Fruit fly (Drosophila melanogaster) whole organism, wandering third instar larva: ENCODE measurements around the gene CG18478.
"Not testable (repeated sequence)": the region's sequence is repeated elsewhere in the genome, so short reads cannot be mapped to it uniquely, and the experiment has no call there.

Source experiments
- Abd-B ChIP-seq: fragments of >200 bp; optimal IDR thresholded peaks from 2 replicates; lab custom pipeline; 2017; ENCODE audit warnings: missing biosample characterization, missing genetic modification characterization
- CG32264 ChIP-seq: fragments of 200-800 bp; sonication (Bioruptor generic); optimal IDR thresholded peaks from 2 replicates; lab custom pipeline; 2016; ENCODE audit warnings: missing biosample characterization, missing genetic modification characterization
- CG9705 ChIP-seq: fragments of 200-800 bp; sonication (Bioruptor generic); optimal IDR thresholded peaks from 2 replicates; lab custom pipeline; 2018; ENCODE audit warnings: missing biosample characterization, mild to moderate bottlenecking, missing genetic modification characterization
- CrebA ChIP-seq: fragments of 200-800 bp; sonication (Bioruptor generic); optimal IDR thresholded peaks from 2 replicates; lab custom pipeline; 2016; ENCODE audit warnings: missing biosample characterization, mild to moderate bottlenecking, missing genetic modification characterization, borderline replicate concordance
- Dfd ChIP-seq: fragments of >200 bp; optimal IDR thresholded peaks from 2 replicates; lab custom pipeline; 2017; ENCODE audit warnings: missing biosample characterization, missing genetic modification characterization
- Dif ChIP-seq: fragments of 200-275, 200-300 bp; sonication (Bioruptor generic); optimal IDR thresholded peaks from 2 replicates; lab custom pipeline; 2018; ENCODE audit warnings: missing biosample characterization, missing genetic modification characterization; ENCODE audit not compliant: partially characterized antibody
- GATAd ChIP-seq: sonication (Bioruptor generic); optimal IDR thresholded peaks from 2 replicates; lab custom pipeline; 2016; ENCODE audit warnings: missing biosample characterization, missing genetic modification characterization
- HLH106 ChIP-seq: fragments of 200-800 bp; optimal IDR thresholded peaks from 3 replicates; lab custom pipeline; 2019; ENCODE audit warnings: missing biosample characterization, mild to moderate bottlenecking, missing genetic modification characterization, moderate library complexity
- Hr78 ChIP-seq: fragments of >200 bp; optimal IDR thresholded peaks from 2 replicates; lab custom pipeline; 2017; ENCODE audit warnings: missing biosample characterization, missing genetic modification characterization
- Hr83 ChIP-seq: fragments of 200-300 bp; sonication (Bioruptor generic); optimal IDR thresholded peaks from 2 replicates; lab custom pipeline; 2016; ENCODE audit warnings: missing biosample characterization, mild to moderate bottlenecking, missing genetic modification characterization, moderate library complexity; ENCODE audit not compliant: poor library complexity, severe bottlenecking
- Jra ChIP-seq: sonication (Bioruptor generic); optimal IDR thresholded peaks from 2 replicates; lab custom pipeline; 2016; ENCODE audit warnings: missing biosample characterization, missing genetic modification characterization
- Mio ChIP-seq: sonication (Bioruptor generic); optimal IDR thresholded peaks from 2 replicates; lab custom pipeline; 2016; ENCODE audit warnings: missing biosample characterization, missing genetic modification characterization
- Myc ChIP-seq: fragments of >200 bp; optimal IDR thresholded peaks from 2 replicates; lab custom pipeline; 2017
- N ChIP-seq: fragments of >200 bp; optimal IDR thresholded peaks from 2 replicates; lab custom pipeline; 2018; ENCODE audit warnings: missing biosample characterization, missing external identifiers, missing genetic modification characterization
- OdsH ChIP-seq: fragments of 200-800 bp; sonication (Bioruptor generic); optimal IDR thresholded peaks from 2 replicates; lab custom pipeline; 2016; ENCODE audit warnings: missing biosample characterization, mild to moderate bottlenecking, missing genetic modification characterization
- Rel ChIP-seq, 2 experiments: fragments of 200-800 bp; sonication (Bioruptor generic) in 1 of 2; optimal IDR thresholded peaks; 2 replicates in 1 of 2; 3 replicates in 1 of 2; lab custom pipeline; 2016 to 2019; ENCODE audit warnings: mild to moderate bottlenecking in 2 of 2, missing biosample characterization in 2 of 2, missing genetic modification characterization in 2 of 2, moderate library complexity in 1 of 2
- Sp1 ChIP-seq: fragments of 200-800 bp; sonication (Bioruptor generic); optimal IDR thresholded peaks from 3 replicates; lab custom pipeline; 2019; ENCODE audit warnings: missing biosample characterization, mild to moderate bottlenecking, missing genetic modification characterization, moderate library complexity
- Vsx2 ChIP-seq: fragments of 200-300, 225-300 bp; sonication (Bioruptor generic); optimal IDR thresholded peaks from 2 replicates; lab custom pipeline; 2018; ENCODE audit warnings: missing biosample characterization, missing genetic modification characterization; ENCODE audit not compliant: partially characterized antibody
- br ChIP-seq: fragments of 200-800 bp; sonication (Bioruptor generic); optimal IDR thresholded peaks from 2 replicates; lab custom pipeline; 2016; ENCODE audit warnings: missing biosample characterization, missing genetic modification characterization
- brk ChIP-seq: fragments of 200-800 bp; sonication (Bioruptor generic); optimal IDR thresholded peaks from 2 replicates; lab custom pipeline; 2016; ENCODE audit warnings: missing biosample characterization, mild to moderate bottlenecking, missing genetic modification characterization
- dl ChIP-seq, 2 experiments: fragments of 175-275, 200-275 bp in 1 of 2; fragments of 200-275 bp in 1 of 2; sonication (Bioruptor generic); optimal IDR thresholded peaks; lab custom pipeline; 2018; ENCODE audit warnings: mild to moderate bottlenecking in 2 of 2, missing biosample characterization in 2 of 2, missing genetic modification characterization in 2 of 2, moderate library complexity in 2 of 2; ENCODE audit not compliant: partially characterized antibody in 2 of 2, insufficient read depth in 1 of 2
- dmrt93B ChIP-seq: fragments of 200-800 bp; sonication (Bioruptor generic); optimal IDR thresholded peaks from 2 replicates; lab custom pipeline; 2018; ENCODE audit warnings: missing biosample characterization, mild to moderate bottlenecking, missing genetic modification characterization
- dsf ChIP-seq: sonication (Bioruptor generic); optimal IDR thresholded peaks from 2 replicates; lab custom pipeline; 2016; ENCODE audit warnings: missing biosample characterization, missing genetic modification characterization, borderline replicate concordance
- ey ChIP-seq: fragments of 200-800 bp; sonication (Bioruptor generic); optimal IDR thresholded peaks from 2 replicates; lab custom pipeline; 2016; ENCODE audit warnings: missing biosample characterization, missing genetic modification characterization
- foxo ChIP-seq, 2 experiments: fragments of 200-800 bp; sonication (Bioruptor generic); optimal IDR thresholded peaks; 2 replicates in 1 of 2; 3 replicates in 1 of 2; lab custom pipeline; 2016 to 2017; ENCODE audit warnings: missing biosample characterization in 2 of 2, missing genetic modification characterization in 2 of 2
- fru ChIP-seq: fragments of 200-800 bp; sonication (Bioruptor generic); optimal IDR thresholded peaks from 3 replicates; lab custom pipeline; 2016; ENCODE audit warnings: missing biosample characterization, mild to moderate bottlenecking, missing genetic modification characterization
- h ChIP-seq: fragments of 200-800 bp; sonication (Bioruptor generic); optimal IDR thresholded peaks from 3 replicates; lab custom pipeline; 2016; ENCODE audit warnings: missing biosample characterization, mild to moderate bottlenecking, missing genetic modification characterization
- jim ChIP-seq: fragments of 175-275, 200-325 bp; sonication (Bioruptor generic); optimal IDR thresholded peaks from 2 replicates; lab custom pipeline; 2016; ENCODE audit warnings: missing biosample characterization, mild to moderate bottlenecking, missing genetic modification characterization
- lola ChIP-seq: fragments of >200 bp; optimal IDR thresholded peaks from 2 replicates; lab custom pipeline; 2017; ENCODE audit warnings: missing biosample characterization, missing genetic modification characterization
- pan ChIP-seq: fragments of >200 bp; optimal IDR thresholded peaks from 2 replicates; lab custom pipeline; 2017
- psq ChIP-seq: fragments of 200-800 bp; sonication (Bioruptor generic); optimal IDR thresholded peaks from 3 replicates; lab custom pipeline; 2017; ENCODE audit warnings: missing biosample characterization, mild to moderate bottlenecking, missing genetic modification characterization, moderate library complexity
- sage ChIP-seq: fragments of 200-800 bp; sonication (Bioruptor generic); optimal IDR thresholded peaks from 2 replicates; lab custom pipeline; 2016; ENCODE audit warnings: missing biosample characterization, mild to moderate bottlenecking, missing genetic modification characterization
- sv ChIP-seq: fragments of 200-800 bp; sonication (Bioruptor generic); optimal IDR thresholded peaks from 3 replicates; lab custom pipeline; 2016; ENCODE audit warnings: missing biosample characterization, missing genetic modification characterization
- tai ChIP-seq: sonication (Bioruptor generic); optimal IDR thresholded peaks from 2 replicates; lab custom pipeline; 2016; ENCODE audit warnings: missing biosample characterization, missing genetic modification characterization
- usp ChIP-seq: fragments of >200 bp; optimal IDR thresholded peaks from 2 replicates; lab custom pipeline; 2017; ENCODE audit warnings: missing biosample characterization, missing genetic modification characterization
- woc ChIP-seq: sonication (Bioruptor generic); optimal IDR thresholded peaks from 2 replicates; lab custom pipeline; 2016; ENCODE audit warnings: missing biosample characterization, mild to moderate bottlenecking, missing genetic modification characterization

The CG18478 gene

DNA sequence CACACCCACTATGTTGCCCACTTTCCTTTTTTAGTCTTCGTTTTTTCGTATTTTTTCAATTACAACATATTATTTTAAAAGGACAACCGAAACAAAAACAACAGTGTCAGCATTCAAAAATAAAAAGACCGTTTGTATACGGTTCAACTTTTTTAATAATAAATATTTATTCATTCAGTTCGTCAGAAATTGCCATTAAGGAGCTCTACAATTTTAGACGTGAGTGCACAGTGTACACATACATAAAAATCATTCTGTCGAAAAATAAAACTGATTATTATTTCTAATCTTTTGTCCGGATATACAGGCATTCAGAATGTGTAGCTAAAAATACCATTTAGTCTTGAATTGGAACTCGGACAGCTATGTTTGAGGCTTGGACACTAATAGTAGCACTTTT lies at the start of gene CG18478:
Gene CG18478, plus strand, starts transcription at position 301 of the 400 bp plus-strand sequence.
- not testable (repeated sequence) for TF ChIP-seq jim, psq, brk (GFP tag; lab: Kevin White, UChicago)

DNA sequence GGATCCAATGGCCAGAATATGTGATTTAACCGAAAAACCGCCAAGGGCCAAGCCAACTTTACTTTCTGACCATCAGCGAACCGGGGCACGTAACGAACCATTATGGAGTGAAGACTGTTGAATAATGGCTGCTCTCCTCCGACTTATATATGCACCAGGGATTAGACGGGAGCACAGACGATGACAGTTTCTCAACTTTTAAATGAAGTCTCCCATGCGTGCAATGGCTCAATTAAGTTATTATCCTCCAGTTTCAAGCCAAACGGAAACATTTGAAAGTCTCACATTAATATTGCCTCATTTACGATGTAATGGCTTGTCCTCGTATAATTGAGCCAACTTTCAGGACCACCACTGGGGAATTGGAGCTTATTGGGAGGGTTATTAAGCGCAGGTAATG lies 46.5 kb upstream of the CG18478 start, which contains the start of gene Or35a:
Gene Or35a, minus strand, starts transcription at position 101 of the 400 bp plus-strand sequence.
- TF ChIP-seq Abd-B (GFP tag; lab: Kevin White, UChicago) (no peak), HLH106 (tag; lab: Kevin White, UChicago) (no peak), N (GFP tag; lab: Kevin White, UChicago) (no peak), CG32264 (GFP tag; lab: Kevin White, UChicago) (no peak), sage (GFP tag; lab: Kevin White, UChicago) (no peak), dl (GFP tag; optimal IDR thresholded peaks at IDR 0.05; lab: Kevin White, UChicago; ENCODE audit: insufficient read depth in 1 of 2, partially characterized antibody in 2 of 2) (no peak), Hr83 (GFP tag; lab: Kevin White, UChicago) (no peak), br (no peak), Dfd (GFP tag; lab: Kevin White, UChicago) (no peak), Hr78 (no peak), psq (GFP tag; lab: Kevin White, UChicago) (no peak), Sp1 (no peak), tai (GFP tag; lab: Kevin White, UChicago) (no peak), usp (GFP tag; lab: Kevin White, UChicago) (no peak), dmrt93B (GFP tag; lab: Kevin White, UChicago) (no peak), fru (GFP tag; lab: Kevin White, UChicago) (no peak), h (GFP tag; lab: Kevin White, UChicago) (no peak), Mio (GFP tag; lab: Kevin White, UChicago) (no peak), Dif (no peak)

DNA sequence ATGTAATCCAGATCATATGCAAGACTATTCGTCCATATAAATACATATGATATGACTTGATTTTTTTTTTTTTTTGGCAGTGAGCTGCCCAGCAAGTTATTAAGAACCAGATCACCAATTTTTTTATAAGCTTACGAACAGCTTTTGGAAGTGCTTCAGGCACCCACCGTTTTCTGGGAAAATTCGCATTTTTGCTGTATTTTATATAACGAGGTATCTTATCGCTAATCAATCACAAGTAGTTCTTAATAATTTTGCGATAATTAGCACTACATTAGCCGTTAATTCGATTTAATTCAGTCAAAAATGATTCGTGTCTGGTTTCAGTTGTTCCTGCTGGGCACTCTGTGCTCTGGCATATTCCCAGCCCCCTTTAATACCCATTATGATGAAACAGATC lies 41.6 kb upstream of the CG18478 start, which contains the start of gene CG7631:
Gene CG7631, plus strand, starts transcription at position 301 of the 400 bp plus-strand sequence.
- TF ChIP-seq OdsH (GFP tag; lab: Kevin White, UChicago) (no peak), woc (GFP tag; lab: Kevin White, UChicago) (no peak), HLH106 (tag; lab: Kevin White, UChicago) (no peak), psq (GFP tag; lab: Kevin White, UChicago) (no peak), CrebA (GFP tag; lab: Kevin White, UChicago) (no peak), Hr78 (no peak), lola (GFP tag; lab: Kevin White, UChicago) (no peak), jim (GFP tag; lab: Kevin White, UChicago) (no peak), CG32264 (GFP tag; lab: Kevin White, UChicago) (no peak), Mio (GFP tag; lab: Kevin White, UChicago) (no peak), Abd-B (GFP tag; lab: Kevin White, UChicago) (no peak), sv (GFP tag; lab: Kevin White, UChicago) (no peak), Hr83 (GFP tag; lab: Kevin White, UChicago) (no peak)
- TF ChIP-seq, all 38 proteins: peak for 0

DNA sequence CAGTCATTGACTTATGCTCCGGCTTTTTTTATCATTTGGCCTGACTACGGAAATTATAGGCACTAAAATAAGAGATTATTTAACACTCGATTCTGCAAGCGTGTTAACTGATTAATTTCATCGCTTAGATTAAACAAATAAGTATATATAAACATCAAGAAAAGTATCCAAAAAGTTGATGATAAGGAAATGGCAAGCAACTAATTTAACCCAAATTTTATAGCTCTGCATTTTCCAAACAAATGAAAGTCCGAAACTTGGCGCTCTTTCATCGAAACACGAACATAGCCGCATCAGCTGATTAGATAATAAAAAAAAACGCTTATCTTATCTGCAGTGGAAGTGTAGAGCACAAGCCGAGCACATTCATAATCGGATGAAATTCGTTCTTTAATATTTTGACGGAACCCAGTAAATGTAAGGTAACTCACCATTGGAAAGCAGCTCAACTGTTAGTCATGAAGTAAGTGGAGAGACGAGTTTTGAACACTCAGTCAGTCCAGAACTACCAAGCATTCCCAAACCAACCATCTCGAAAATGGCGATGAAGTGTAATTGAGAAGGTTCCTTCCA lies 40.3 kb upstream of the CG18478 start, which contains the start of gene CG18480:
Gene CG18480, plus strand, starts transcription at position 407 of the 573 bp plus-strand sequence.
- peak; percentile 64 for TF ChIP-seq Jra (GFP tag; lab: Kevin White, UChicago)
- no peak for TF ChIP-seq CG32264 (GFP tag; lab: Kevin White, UChicago)
- TF ChIP-seq N (GFP tag; lab: Kevin White, UChicago), result no peak
- peak; percentile 35 for TF ChIP-seq Hr83 (GFP tag; lab: Kevin White, UChicago)
- TF ChIP-seq Sp1, result peak; percentile 48
- peak; percentile 16 for TF ChIP-seq tai (GFP tag; lab: Kevin White, UChicago)
- no peak for TF ChIP-seq lola (GFP tag; lab: Kevin White, UChicago)
- TF ChIP-seq Hr78, result no peak
- no peak for TF ChIP-seq GATAd (GFP tag; lab: Kevin White, UChicago)
- TF ChIP-seq woc (GFP tag; lab: Kevin White, UChicago), result peak; percentile 48
- TF ChIP-seq Rel (GFP tag; optimal IDR thresholded peaks at IDR 0.05; lab: Kevin White, UChicago), result no peak
- no peak for TF ChIP-seq Rel (tag; optimal IDR thresholded peaks at IDR 0.05; lab: Kevin White, UChicago)
- peak; percentile 79 for TF ChIP-seq h (GFP tag; lab: Kevin White, UChicago)
- peak; percentile 54 for TF ChIP-seq HLH106 (tag; lab: Kevin White, UChicago)
- peak; percentile 68 for TF ChIP-seq ey
- TF ChIP-seq dl (GFP tag; optimal IDR thresholded peaks at IDR 0.05; lab: Kevin White, UChicago; ENCODE audit: insufficient read depth in 1 of 2, partially characterized antibody in 2 of 2), result no peak
- no peak for TF ChIP-seq CrebA (GFP tag; lab: Kevin White, UChicago)
- peak; percentile 6 for TF ChIP-seq dmrt93B (GFP tag; lab: Kevin White, UChicago)
- TF ChIP-seq Abd-B (GFP tag; lab: Kevin White, UChicago), result no peak
- TF ChIP-seq foxo (GFP tag; optimal IDR thresholded peaks at IDR 0.05; lab: Kevin White, UChicago), result peak in 1 of 2 experiments; percentile 82
- no peak for TF ChIP-seq Mio (GFP tag; lab: Kevin White, UChicago)
- TF ChIP-seq usp (GFP tag; lab: Kevin White, UChicago), result no peak
- TF ChIP-seq Myc (lab: Kevin White, UChicago), result no peak
- peak; percentile 58 for TF ChIP-seq brk (GFP tag; lab: Kevin White, UChicago)
- TF ChIP-seq OdsH (GFP tag; lab: Kevin White, UChicago), result peak; percentile 59
- peak; percentile 74 for TF ChIP-seq fru (GFP tag; lab: Kevin White, UChicago)
- no peak for TF ChIP-seq pan (lab: Kevin White, UChicago)
- TF ChIP-seq Dif, result no peak
- TF ChIP-seq Dfd (GFP tag; lab: Kevin White, UChicago), result no peak
- no peak for TF ChIP-seq CG9705 (GFP tag; lab: Kevin White, UChicago)
- TF ChIP-seq dsf (GFP tag; lab: Kevin White, UChicago), result no peak
- TF ChIP-seq psq (GFP tag; lab: Kevin White, UChicago), result no peak
- no peak for TF ChIP-seq Vsx2 (GFP tag; lab: Kevin White, UChicago)
- TF ChIP-seq sv (GFP tag; lab: Kevin White, UChicago), result no peak
